Worm (Caenorhabditis elegans) whole organism, late embryonic: ENCODE data around the gene ZC21.6.

ENCODE experiments used
- K02D7.2 ChIP-seq: sonication (generic microtip); optimal IDR thresholded peaks from 2 replicates; lab custom pipeline; 2017; ENCODE audit warnings: mild to moderate bottlenecking, missing genetic modification characterization, missing compliant biosample characterization
- K09A11.1 ChIP-seq: sonication (generic microtip); optimal IDR thresholded peaks from 2 replicates; lab custom pipeline; 2017; ENCODE audit warnings: antibody characterized with exemption, mild to moderate bottlenecking, missing genetic modification characterization, missing compliant biosample characterization; ENCODE audit not compliant: insufficient read depth
- ama-1 ChIP-seq: fragments of 150-350 bp; optimal IDR thresholded peaks from 2 replicates; lab custom pipeline; 2014
- ceh-14 ChIP-seq: sonication (generic microtip); optimal IDR thresholded peaks from 2 replicates; lab custom pipeline; 2016; ENCODE audit warnings: missing genotype, missing genetic modification characterization, missing compliant biosample characterization
- ceh-22 ChIP-seq: sonication (generic microtip); optimal IDR thresholded peaks from 2 replicates; lab custom pipeline; 2017; ENCODE audit warnings: missing biosample characterization, missing genetic modification characterization
- ceh-24 ChIP-seq: sonication (generic microtip); optimal IDR thresholded peaks from 2 replicates; lab custom pipeline; 2016; ENCODE audit warnings: mild to moderate bottlenecking, missing genetic modification characterization, missing compliant biosample characterization
- ceh-30 ChIP-seq: fragments of 150-350 bp; optimal IDR thresholded peaks from 2 replicates; lab custom pipeline; 2014; ENCODE audit warnings: missing biosample characterization, missing genetic modification characterization
- ceh-31 ChIP-seq: sonication (generic microtip); optimal IDR thresholded peaks from 2 replicates; lab custom pipeline; 2016; ENCODE audit warnings: missing genetic modification characterization, missing compliant biosample characterization
- ceh-34 ChIP-seq: sonication (generic microtip); optimal IDR thresholded peaks from 2 replicates; lab custom pipeline; 2016; ENCODE audit warnings: mild to moderate bottlenecking, missing genetic modification characterization, missing compliant biosample characterization
- ceh-45 ChIP-seq: fragments of 200-800 bp; sonication (Bioruptor generic); IDR thresholded peaks from 2 replicates; pipeline ENCODE4 v1.3.6; 2022; ENCODE audit warnings: missing genetic modification reagents, missing genetic modification characterization, missing compliant biosample characterization
- ceh-6 ChIP-seq: fragments of 200-800 bp; sonication (Bioruptor generic); optimal IDR thresholded peaks from 2 replicates; lab custom pipeline; 2018; ENCODE audit warnings: mild to moderate bottlenecking, missing genetic modification characterization, missing compliant biosample characterization
- ceh-9 ChIP-seq: sonication (generic microtip); optimal IDR thresholded peaks from 2 replicates; lab custom pipeline; 2016; ENCODE audit warnings: mild to moderate bottlenecking, missing genetic modification characterization, inconsistent platforms, missing compliant biosample characterization
- ets-4 ChIP-seq: sonication (generic microtip); optimal IDR thresholded peaks from 2 replicates; lab custom pipeline; 2016; ENCODE audit warnings: missing genetic modification characterization, missing compliant biosample characterization
- eyg-1 ChIP-seq: sonication (generic microtip); optimal IDR thresholded peaks from 2 replicates; lab custom pipeline; 2016; ENCODE audit warnings: missing genotype, missing genetic modification characterization, missing compliant biosample characterization
- fax-1 ChIP-seq: sonication (generic microtip); optimal IDR thresholded peaks from 2 replicates; lab custom pipeline; 2016; ENCODE audit warnings: missing genotype, missing genetic modification characterization, missing compliant biosample characterization
- fkh-10 ChIP-seq: fragments of 150-350 bp; optimal IDR thresholded peaks from 2 replicates; lab custom pipeline; 2014; ENCODE audit warnings: missing biosample characterization, missing genetic modification reagents, missing genetic modification characterization
- fkh-6 ChIP-seq: sonication (generic microtip); optimal IDR thresholded peaks from 2 replicates; lab custom pipeline; 2016; ENCODE audit warnings: missing genetic modification characterization, missing compliant biosample characterization
- gmeb-2 ChIP-seq: sonication (generic microtip); optimal IDR thresholded peaks from 2 replicates; lab custom pipeline; 2016; ENCODE audit warnings: missing genetic modification characterization, inconsistent platforms, missing compliant biosample characterization
- hlh-13 ChIP-seq: fragments of 200-800 bp; sonication (Bioruptor generic); optimal IDR thresholded peaks from 2 replicates; lab custom pipeline; 2018; ENCODE audit warnings: mild to moderate bottlenecking, missing genetic modification characterization, missing compliant biosample characterization
- hlh-15 ChIP-seq: sonication (generic microtip); optimal IDR thresholded peaks from 2 replicates; lab custom pipeline; 2016; ENCODE audit warnings: missing genetic modification characterization, missing compliant biosample characterization
- hlh-8 ChIP-seq: sonication (generic microtip); optimal IDR thresholded peaks from 2 replicates; lab custom pipeline; 2016; ENCODE audit warnings: missing genotype, missing genetic modification characterization, missing compliant biosample characterization
- lim-6 ChIP-seq: sonication (generic microtip); optimal IDR thresholded peaks from 2 replicates; lab custom pipeline; 2016; ENCODE audit warnings: missing genetic modification characterization, missing compliant biosample characterization
- mec-3 ChIP-seq: sonication (generic microtip); optimal IDR thresholded peaks from 2 replicates; lab custom pipeline; 2016; ENCODE audit warnings: borderline replicate concordance, missing genetic modification characterization, missing compliant biosample characterization
- nfya-1 ChIP-seq: sonication (generic microtip); optimal IDR thresholded peaks from 2 replicates; lab custom pipeline; 2017; ENCODE audit warnings: missing genetic modification characterization, mild to moderate bottlenecking, missing compliant biosample characterization, antibody characterized with exemption, moderate library complexity
- nhr-232 ChIP-seq: sonication (generic microtip); optimal IDR thresholded peaks from 2 replicates; lab custom pipeline; 2016; ENCODE audit warnings: missing genetic modification characterization, missing compliant biosample characterization
- pha-2 ChIP-seq: sonication (generic microtip); optimal IDR thresholded peaks from 2 replicates; lab custom pipeline; 2017; ENCODE audit warnings: mild to moderate bottlenecking, missing genetic modification characterization, missing compliant biosample characterization
- pros-1 ChIP-seq: fragments of 150-350 bp; optimal IDR thresholded peaks from 2 replicates; lab custom pipeline; 2014; ENCODE audit warnings: missing biosample characterization, missing genetic modification reagents, missing genetic modification characterization
- ref-2 ChIP-seq: sonication (generic microtip); optimal IDR thresholded peaks from 2 replicates; lab custom pipeline; 2016; ENCODE audit warnings: missing genetic modification characterization, missing compliant biosample characterization
- sdc-2 ChIP-seq: sonication (generic microtip); optimal IDR thresholded peaks from 2 replicates; lab custom pipeline; 2016; ENCODE audit warnings: missing genotype, missing genetic modification characterization, missing compliant biosample characterization
- syd-9 ChIP-seq: sonication (generic microtip); optimal IDR thresholded peaks from 2 replicates; lab custom pipeline; 2016; ENCODE audit warnings: mild to moderate bottlenecking, missing genetic modification characterization, moderate library complexity, missing compliant biosample characterization
- tbx-2 ChIP-seq: sonication (generic microtip); optimal IDR thresholded peaks from 2 replicates; lab custom pipeline; 2016; ENCODE audit warnings: missing genetic modification characterization, missing compliant biosample characterization
- tbx-7 ChIP-seq: sonication (generic microtip); optimal IDR thresholded peaks from 2 replicates; lab custom pipeline; 2016; ENCODE audit warnings: missing genotype, missing genetic modification characterization, missing compliant biosample characterization
- unc-3 ChIP-seq, 2 experiments: fragments of 200-800 bp in 1 of 2; sonication (Bioruptor generic) in 1 of 2; sonication (generic microtip) in 1 of 2; conservative IDR thresholded peaks in 1 of 2; optimal IDR thresholded peaks in 1 of 2; 2 replicates each; pipeline versions ENCODE4 v1.3.6 to Lab custom; 2016 to 2022; ENCODE audit warnings: missing compliant biosample characterization in 2 of 2, missing genetic modification characterization in 2 of 2, missing genetic modification reagents in 1 of 2
- unc-42 ChIP-seq: sonication (generic microtip); optimal IDR thresholded peaks from 2 replicates; lab custom pipeline; 2016; ENCODE audit warnings: missing genotype, missing genetic modification characterization, missing compliant biosample characterization
- zip-5 ChIP-seq: sonication (generic microtip); optimal IDR thresholded peaks from 2 replicates; lab custom pipeline; 2016; ENCODE audit warnings: missing genetic modification characterization, missing compliant biosample characterization

Gene ZC21.6

DNA sequence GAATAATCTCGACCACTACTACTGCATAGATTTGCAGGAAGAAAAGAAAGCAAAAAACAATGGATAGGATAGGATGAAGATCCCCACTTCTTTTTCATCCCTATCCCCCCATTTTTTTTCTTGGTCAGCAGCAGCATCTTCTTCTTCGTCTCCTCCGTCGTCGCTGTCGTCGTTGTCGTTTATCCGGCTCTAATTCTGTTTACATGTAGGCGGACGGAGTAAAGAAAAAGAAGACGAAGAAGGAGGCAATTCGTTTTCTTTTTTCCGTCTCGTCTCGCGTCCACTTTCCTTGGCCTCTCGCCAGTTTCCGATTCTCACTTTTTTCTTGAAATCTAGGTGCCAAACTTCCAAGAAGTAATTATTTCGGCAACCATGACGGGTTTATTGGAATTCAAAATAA lies 33.7 kb downstream of the ZC21.6 start:
- TF ChIP-seq ceh-6 (GFP tag; lab: Kevin White, UChicago) (no peak), unc-42 (tag; lab: Kevin White, UChicago) (peak; percentile 86)

- peak; percentile 78 for TF ChIP-seq ceh-14 (tag; lab: Kevin White, UChicago)
- TF ChIP-seq ref-2 (tag; lab: Kevin White, UChicago) = peak; percentile 5
- TF ChIP-seq unc-42 (tag; lab: Kevin White, UChicago) = peak; percentile 97
- no peak for TF ChIP-seq fkh-10 (GFP tag; lab: Kevin White, UChicago)
- no peak for TF ChIP-seq K02D7.2 (tag; lab: Kevin White, UChicago)
- no peak for TF ChIP-seq fax-1 (tag; lab: Kevin White, UChicago)
- TF ChIP-seq ceh-6 (GFP tag; lab: Kevin White, UChicago) = no peak
- TF ChIP-seq pros-1 (tag; lab: Kevin White, UChicago) = no peak
- peak; percentile 71 for TF ChIP-seq ceh-31 (tag; lab: Kevin White, UChicago)
Observed at ce11 chrIII:8509644-8510393, 35.6 kb downstream of the ZC21.6 start.

- TF ChIP-seq lim-6 (tag; lab: Kevin White, UChicago) (no peak), ceh-34 (no peak), pha-2 (tag; lab: Kevin White, UChicago) (no peak), zip-5 (tag; lab: Kevin White, UChicago) (no peak), ceh-24 (no peak), nhr-232 (tag; lab: Kevin White, UChicago) (no peak), ceh-30 (tag; lab: Kevin White, UChicago) (no peak), sdc-2 (tag; lab: Kevin White, UChicago) (no peak), fkh-6 (no peak), syd-9 (tag; lab: Kevin White, UChicago) (no peak), ama-1 (lab: Kevin White, UChicago) (no peak), fkh-10 (GFP tag; lab: Kevin White, UChicago) (no peak), ceh-45 (GFP tag; lab: Robert Waterston, UW) (no peak), hlh-15 (tag; lab: Kevin White, UChicago) (no peak)
Observed at ce11 chrIII:8509218-8509617, 36.2 kb downstream of the ZC21.6 start.

ce11 chrIII:8506348-8506747 lies 39.1 kb downstream of the ZC21.6 start:
- TF ChIP-seq gmeb-2 (tag; lab: Kevin White, UChicago) (no peak), nfya-1 (tag; lab: Kevin White, UChicago) (peak; percentile 53)
- TF ChIP-seq, all 69 proteins: peak for 1

DNA sequence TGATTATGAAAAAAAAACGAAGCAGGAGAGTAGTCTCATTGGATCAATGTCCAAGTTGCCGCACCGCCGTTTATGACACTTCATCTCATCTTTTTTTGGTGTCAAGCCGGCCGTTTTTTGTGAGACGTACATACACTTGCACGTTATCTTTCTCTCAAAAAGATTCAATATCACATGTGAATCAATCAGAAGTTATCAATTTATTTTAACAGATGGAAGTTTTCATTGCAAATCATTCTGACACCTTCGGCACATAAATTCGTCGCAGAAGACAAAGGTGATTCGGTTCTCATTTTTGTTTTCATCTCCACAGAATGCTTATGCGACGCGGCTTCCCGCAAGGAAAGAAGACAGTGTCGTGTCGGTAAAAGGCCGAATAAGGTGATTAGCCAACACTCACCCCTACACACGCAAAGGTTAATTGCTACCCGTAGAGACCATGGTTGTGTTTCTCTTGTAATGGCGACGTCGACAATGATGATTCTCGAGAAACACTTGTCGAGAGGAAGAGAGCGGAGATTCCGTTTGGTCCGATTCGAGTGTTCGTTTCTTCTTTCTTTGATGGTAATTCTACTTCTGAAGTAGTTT lies 41.1 kb downstream of the ZC21.6 start:
- TF ChIP-seq ceh-30 (tag; lab: Kevin White, UChicago) = no peak
- TF ChIP-seq tbx-7 (tag; lab: Kevin White, UChicago) = no peak
- TF ChIP-seq lim-6 (tag; lab: Kevin White, UChicago) = no peak
- TF ChIP-seq tbx-2 = no peak
- TF ChIP-seq hlh-8 (tag; lab: Kevin White, UChicago) = no peak
- TF ChIP-seq ets-4 (tag; lab: Kevin White, UChicago) = no peak
- TF ChIP-seq sdc-2 (tag; lab: Kevin White, UChicago) = no peak
- no peak for TF ChIP-seq ceh-9
- TF ChIP-seq eyg-1 = no peak
- no peak for TF ChIP-seq unc-3 (GFP tag; conservative IDR thresholded peaks at IDR 0.05; lab: Robert Waterston, UW)
- TF ChIP-seq unc-3 (tag; optimal IDR thresholded peaks at IDR 0.05; lab: Kevin White, UChicago) = no peak
- no peak for TF ChIP-seq fax-1 (tag; lab: Kevin White, UChicago)
- TF ChIP-seq mec-3 (tag; lab: Kevin White, UChicago) = no peak
- TF ChIP-seq hlh-13 (GFP tag; lab: Kevin White, UChicago) = no peak
- no peak for TF ChIP-seq ceh-22 (tag; lab: Kevin White, UChicago)
- no peak for TF ChIP-seq ceh-34
- TF ChIP-seq K09A11.1 (tag; lab: Kevin White, UChicago) = no peak
